In the genomic region with DNA sequence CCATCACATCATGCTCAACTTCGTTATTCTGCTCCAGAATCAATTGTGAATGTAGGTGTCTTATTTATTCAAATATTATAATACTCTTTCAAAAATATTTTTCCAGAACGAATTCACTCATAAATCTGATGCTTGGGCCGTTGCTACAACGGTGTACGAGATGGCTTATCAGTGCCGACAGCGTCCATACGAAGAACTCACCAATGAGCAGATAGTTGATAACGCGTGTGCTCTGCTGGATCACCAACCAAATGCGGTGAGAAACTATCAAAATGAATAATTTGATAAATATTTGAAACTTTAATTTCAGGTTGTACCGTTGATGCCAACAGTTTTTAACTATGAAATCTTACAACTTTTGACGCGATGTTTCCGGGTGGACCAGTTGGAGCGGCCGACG, we compare ENCODE assay signal across 6 worm cellular contexts.
TF ChIP-seq lines count a peak whose summit lies in the region.

No protein-coding gene starts in this region.

TF ChIP-seq in whole organism, L1 larva, 84 proteins besides CTCF, POLR2A, EP300 and RAD21:
- peak; percentile 71 for TF ChIP-seq elt-2 (tag; optimal IDR thresholded peaks at IDR 0.05; lab: Kevin White, UChicago)
- no peak for TF ChIP-seq lin-35 (GFP tag; optimal IDR thresholded peaks at IDR 0.05; lab: Kevin White, UChicago)
- no peak for TF ChIP-seq tlp-1 (tag; optimal IDR thresholded peaks at IDR 0.05; lab: Kevin White, UChicago)

TF ChIP-seq in whole organism, L2 larva, 48 proteins besides CTCF, POLR2A, EP300 and RAD21:
- TF ChIP-seq sem-4 (tag; optimal IDR thresholded peaks at IDR 0.05; lab: Kevin White, UChicago) (no peak), fos-1 (tag; optimal IDR thresholded peaks at IDR 0.05; lab: Kevin White, UChicago) (peak; percentile 67)

TF ChIP-seq in whole organism, L3 larva, 47 proteins besides CTCF, POLR2A, EP300 and RAD21:
- TF ChIP-seq pqm-1 (tag; optimal IDR thresholded peaks at IDR 0.05; lab: Kevin White, UChicago) (peak; percentile 37), ztf-11 (tag; optimal IDR thresholded peaks at IDR 0.05; lab: Kevin White, UChicago) (no peak), nhr-28 (tag; optimal IDR thresholded peaks at IDR 0.05; lab: Kevin White, UChicago) (no peak), ceh-28 (tag; optimal IDR thresholded peaks at IDR 0.05; lab: Kevin White, UChicago) (no peak), ceh-82 (tag; optimal IDR thresholded peaks at IDR 0.05; lab: Kevin White, UChicago) (no peak), elt-2 (tag; optimal IDR thresholded peaks at IDR 0.05; lab: Kevin White, UChicago) (peak; percentile 82), jun-1 (tag; optimal IDR thresholded peaks at IDR 0.05; lab: Kevin White, UChicago) (no peak)
TF ChIP-seq in whole organism, L3 larva: peak in this region for 2.

TF ChIP-seq in whole organism, L4 larva, 104 proteins besides CTCF, POLR2A, EP300 and RAD21:
- TF ChIP-seq nhr-11 (tag; optimal IDR thresholded peaks at IDR 0.05; lab: Kevin White, UChicago): no peak
- no peak for TF ChIP-seq jun-1 (tag; optimal IDR thresholded peaks at IDR 0.05; lab: Kevin White, UChicago)
- TF ChIP-seq nhr-6 (tag; optimal IDR thresholded peaks at IDR 0.05; lab: Kevin White, UChicago): no peak
- no peak for TF ChIP-seq zip-2 (tag; optimal IDR thresholded peaks at IDR 0.05; lab: Kevin White, UChicago)
- TF ChIP-seq ceh-82 (tag; optimal IDR thresholded peaks at IDR 0.05; lab: Kevin White, UChicago): no peak
- no peak for TF ChIP-seq lin-29 (GFP tag; IDR thresholded peaks at IDR 0.05; lab: Robert Waterston, UW)
- no peak for TF ChIP-seq ZK337.2 (GFP tag; IDR thresholded peaks at IDR 0.05; lab: Robert Waterston, UW)
- no peak for TF ChIP-seq nhr-10 (tag; optimal IDR thresholded peaks at IDR 0.05; lab: Kevin White, UChicago)
- TF ChIP-seq spr-3 (GFP tag; optimal IDR thresholded peaks at IDR 0.05; lab: Kevin White, UChicago): no peak
- TF ChIP-seq pqm-1 (tag; optimal IDR thresholded peaks at IDR 0.05; lab: Kevin White, UChicago): peak; percentile 53
- no peak for TF ChIP-seq Y105C5A.15 (GFP tag; IDR thresholded peaks at IDR 0.05; lab: Robert Waterston, UW)
- TF ChIP-seq nhr-25 (tag; optimal IDR thresholded peaks at IDR 0.05; lab: Kevin White, UChicago; ENCODE audit: borderline replicate concordance, insufficient read depth): no peak
- TF ChIP-seq dve-1 (tag; optimal IDR thresholded peaks at IDR 0.05; lab: Kevin White, UChicago; ENCODE audit: insufficient read depth): no peak
- TF ChIP-seq set-16 (GFP tag; IDR thresholded peaks at IDR 0.05; lab: Robert Waterston, UW): no peak
- TF ChIP-seq mxl-2 (GFP tag; conservative IDR thresholded peaks at IDR 0.05; lab: Robert Waterston, UW): no peak
- no peak for TF ChIP-seq daf-16 (GFP tag; optimal IDR thresholded peaks at IDR 0.05; lab: Kevin White, UChicago)
- TF ChIP-seq daf-16 (tag; optimal IDR thresholded peaks at IDR 0.05; lab: Kevin White, UChicago): peak; percentile 0
TF ChIP-seq in whole organism, L4 larva: peak in this region for 2.

TF ChIP-seq in whole organism, late embryonic, 69 proteins besides CTCF, POLR2A, EP300 and RAD21:
- TF ChIP-seq elt-2 (tag; optimal IDR thresholded peaks at IDR 0.05; lab: Kevin White, UChicago) (peak; percentile 71), unc-86 (tag; optimal IDR thresholded peaks at IDR 0.05; lab: Kevin White, UChicago) (no peak)

TF ChIP-seq in whole organism, young adult, 124 proteins besides CTCF, POLR2A, EP300 and RAD21:
- TF ChIP-seq F55B11.4 (tag; optimal IDR thresholded peaks at IDR 0.05; lab: Kevin White, UChicago; ENCODE audit: borderline replicate concordance, insufficient read depth) (no peak), bed-2 (GFP tag; IDR thresholded peaks at IDR 0.05; lab: Robert Waterston, UW) (no peak), repo-1 (tag; optimal IDR thresholded peaks at IDR 0.05; lab: Kevin White, UChicago) (no peak), nhr-80 (tag; optimal IDR thresholded peaks at IDR 0.05; lab: Kevin White, UChicago) (peak; percentile 42)
